Fruit fly (Drosophila melanogaster) whole organism, embryonic: Measurements from ENCODE around the gene RPA1.

Experiments
- CG10321 ChIP-seq: fragments of 200-800 bp; sonication (Bioruptor generic); IDR thresholded peaks from 2 replicates; pipeline ENCODE4 v1.3.6; 2022; ENCODE audit warnings: missing biosample characterization, missing genetic modification characterization
- CG10366 ChIP-seq: fragments of 200-800 bp; sonication (Bioruptor generic); IDR thresholded peaks from 2 replicates; pipeline ENCODE4 v1.3.6; 2022; ENCODE audit warnings: missing biosample characterization, missing genetic modification characterization
- CG12236 ChIP-seq: fragments of 200-800 bp; sonication (Bioruptor generic); optimal IDR thresholded peaks from 2 replicates; lab custom pipeline; 2016; ENCODE audit warnings: missing biosample characterization, missing genetic modification characterization
- CG1647 ChIP-seq: fragments of 200-800 bp; sonication (Bioruptor generic); optimal IDR thresholded peaks from 3 replicates; lab custom pipeline; 2016; ENCODE audit warnings: missing biosample characterization, missing genetic modification characterization
- CG16813 ChIP-seq: fragments of 200-800 bp; sonication (Bioruptor generic); IDR thresholded peaks from 3 replicates; pipeline ENCODE4 v1.3.6; 2022; ENCODE audit warnings: missing biosample characterization, missing genetic modification characterization; ENCODE audit not compliant: partially characterized antibody
- CG17361 ChIP-seq: fragments of 200-800 bp; sonication (Bioruptor generic); IDR thresholded peaks from 3 replicates; pipeline ENCODE4 v1.3.6; 2022; ENCODE audit warnings: missing biosample characterization, missing genetic modification characterization
- CG17829 ChIP-seq: fragments of 200-800 bp; optimal IDR thresholded peaks from 2 replicates; lab custom pipeline; 2019; ENCODE audit warnings: missing biosample characterization, mild to moderate bottlenecking, missing genetic modification characterization, moderate library complexity
- CG2129 ChIP-seq: fragments of 200-800 bp; sonication (Bioruptor generic); IDR thresholded peaks from 2 replicates; pipeline ENCODE4 v1.3.6; 2022; ENCODE audit warnings: missing biosample characterization, missing genetic modification characterization; ENCODE audit not compliant: partially characterized antibody
- CG30403 ChIP-seq: fragments of 200-800 bp; sonication (Bioruptor generic); optimal IDR thresholded peaks from 3 replicates; lab custom pipeline; 2016; ENCODE audit warnings: missing biosample characterization, missing genetic modification characterization
- CG31388 ChIP-seq: fragments of 200-800 bp; sonication (Bioruptor generic); optimal IDR thresholded peaks from 2 replicates; lab custom pipeline; 2016; ENCODE audit warnings: missing biosample characterization, missing genetic modification characterization
- CG4328 ChIP-seq: fragments of 200-800 bp; sonication (Bioruptor generic); optimal IDR thresholded peaks from 3 replicates; lab custom pipeline; 2017; ENCODE audit warnings: missing biosample characterization, missing genetic modification reagents, missing genetic modification characterization
- CG4360 ChIP-seq: fragments of 200-800 bp; sonication (Bioruptor generic); IDR thresholded peaks from 2 replicates; pipeline ENCODE4 v1.3.6; 2022; ENCODE audit warnings: missing biosample characterization, missing genetic modification characterization
- CG4424 ChIP-seq: fragments of 200-800 bp; sonication (Bioruptor generic); optimal IDR thresholded peaks from 3 replicates; lab custom pipeline; 2016; ENCODE audit warnings: missing biosample characterization, missing genetic modification characterization
- CG4820 ChIP-seq: fragments of 200-800 bp; sonication (Bioruptor generic); optimal IDR thresholded peaks from 3 replicates; lab custom pipeline; 2016; ENCODE audit warnings: missing biosample characterization, missing genetic modification characterization
- CG6689 ChIP-seq: fragments of 200-800 bp; sonication (Bioruptor generic); IDR thresholded peaks from 2 replicates; pipeline ENCODE4 v1.3.6; 2022; ENCODE audit warnings: missing biosample characterization, missing genetic modification characterization
- CG6791 ChIP-seq: fragments of 200-800 bp; sonication (Bioruptor generic); IDR thresholded peaks from 3 replicates; pipeline ENCODE4 v1.3.6; 2022; ENCODE audit warnings: missing biosample characterization, missing genetic modification characterization; ENCODE audit not compliant: partially characterized antibody
- CG7786 ChIP-seq: fragments of 200-800 bp; sonication (Bioruptor generic); optimal IDR thresholded peaks from 2 replicates; lab custom pipeline; 2016; ENCODE audit warnings: missing biosample characterization, missing genetic modification characterization
- CG8089 ChIP-seq: fragments of 200-800 bp; sonication (Bioruptor generic); optimal IDR thresholded peaks from 3 replicates; lab custom pipeline; 2016; ENCODE audit warnings: missing biosample characterization, missing genetic modification characterization
- CG9609 ChIP-seq: fragments of 200-800 bp; sonication (Bioruptor generic); optimal IDR thresholded peaks from 3 replicates; lab custom pipeline; 2016; ENCODE audit warnings: missing biosample characterization, missing genetic modification characterization
- CG9797 ChIP-seq: fragments of 200-800 bp; sonication (Bioruptor generic); optimal IDR thresholded peaks from 3 replicates; lab custom pipeline; 2018; ENCODE audit warnings: missing biosample characterization, mild to moderate bottlenecking, missing genetic modification characterization
- E2f2 ChIP-seq: fragments of 200-800 bp; sonication (Bioruptor generic); IDR thresholded peaks from 2 replicates; pipeline ENCODE4 v1.3.6; 2022; ENCODE audit warnings: missing biosample characterization, missing genetic modification characterization
- ERR ChIP-seq: fragments of 200-800 bp; sonication (Bioruptor generic); optimal IDR thresholded peaks from 2 replicates; lab custom pipeline; 2016; ENCODE audit warnings: missing biosample characterization, missing genetic modification characterization
- HLHmδ ChIP-seq: fragments of 200-800 bp; sonication (Bioruptor generic); optimal IDR thresholded peaks from 2 replicates; lab custom pipeline; 2018; ENCODE audit warnings: missing biosample characterization, mild to moderate bottlenecking, missing genetic modification characterization, moderate library complexity
- Hr3 ChIP-seq: fragments of 200-800 bp; sonication (Bioruptor generic); optimal IDR thresholded peaks from 3 replicates; lab custom pipeline; 2016; ENCODE audit warnings: missing biosample characterization, missing genetic modification characterization
- Kr ChIP-seq: fragments of 200-800 bp; sonication (Bioruptor generic); optimal IDR thresholded peaks from 2 replicates; lab custom pipeline; 2017; ENCODE audit warnings: missing biosample characterization, mild to moderate bottlenecking, missing genetic modification characterization
- Nf-YB ChIP-seq: fragments of 200-800 bp; sonication (Bioruptor generic); optimal IDR thresholded peaks from 3 replicates; lab custom pipeline; 2019; ENCODE audit warnings: missing biosample characterization, mild to moderate bottlenecking, missing genetic modification characterization, moderate library complexity
- Opbp ChIP-seq: fragments of 200-800 bp; sonication (Bioruptor generic); IDR thresholded peaks from 3 replicates; pipeline ENCODE4 v1.3.6; 2022; ENCODE audit warnings: missing biosample characterization, missing genetic modification characterization; ENCODE audit not compliant: partially characterized antibody
- Ptx1 ChIP-seq: fragments of 200-800 bp; sonication (Bioruptor generic); IDR thresholded peaks from 2 replicates; pipeline ENCODE4 v1.3.6; 2022; ENCODE audit warnings: missing biosample characterization, missing genetic modification characterization
- Scr ChIP-seq: fragments of 200-800 bp; sonication (Bioruptor generic); IDR thresholded peaks from 2 replicates; pipeline ENCODE4 v1.3.6; 2022; ENCODE audit warnings: missing biosample characterization, missing genetic modification characterization; ENCODE audit not compliant: partially characterized antibody
- Spps ChIP-seq: fragments of 200-800 bp; sonication (Bioruptor generic); optimal IDR thresholded peaks from 2 replicates; lab custom pipeline; 2018; ENCODE audit warnings: missing biosample characterization, mild to moderate bottlenecking, missing genetic modification characterization
- ac ChIP-seq: fragments of 200-800 bp; sonication (Bioruptor generic); optimal IDR thresholded peaks from 3 replicates; lab custom pipeline; 2017; ENCODE audit warnings: missing biosample characterization, mild to moderate bottlenecking, missing genetic modification characterization
- ap ChIP-seq: fragments of 200-800 bp; sonication (Bioruptor generic); IDR thresholded peaks from 2 replicates; pipeline ENCODE4 v1.3.6; 2022; ENCODE audit warnings: missing biosample characterization, missing genetic modification characterization
- crc ChIP-seq: fragments of 200-800 bp; sonication (Bioruptor generic); optimal IDR thresholded peaks from 2 replicates; lab custom pipeline; 2016; ENCODE audit warnings: missing biosample characterization, missing genetic modification characterization
- cwo ChIP-seq: fragments of 200-800 bp; sonication (Bioruptor generic); optimal IDR thresholded peaks from 3 replicates; lab custom pipeline; 2017; ENCODE audit warnings: missing biosample characterization, missing genetic modification characterization, mild to moderate bottlenecking, moderate library complexity, missing genetic modification reagents
- esg ChIP-seq: fragments of 200-800 bp; sonication (Bioruptor generic); conservative IDR thresholded peaks from 2 replicates; pipeline ENCODE4 v1.3.6; 2022; ENCODE audit warnings: missing biosample characterization, missing genetic modification characterization
- fd96Cb ChIP-seq: fragments of 200-800 bp; sonication (Bioruptor generic); optimal IDR thresholded peaks from 2 replicates; lab custom pipeline; 2018; ENCODE audit warnings: missing biosample characterization, mild to moderate bottlenecking, missing genetic modification characterization, moderate library complexity
- fu2 ChIP-seq: fragments of 200-800 bp; sonication (Bioruptor generic); optimal IDR thresholded peaks from 2 replicates; lab custom pipeline; 2016; ENCODE audit warnings: missing biosample characterization, missing genetic modification characterization
- gsb-n ChIP-seq: fragments of 200-800 bp; sonication (Bioruptor generic); optimal IDR thresholded peaks from 3 replicates; lab custom pipeline; 2018; ENCODE audit warnings: missing biosample characterization, mild to moderate bottlenecking, missing genetic modification characterization
- jigr1 ChIP-seq: fragments of 200-800 bp; sonication (Bioruptor generic); IDR thresholded peaks from 3 replicates; pipeline ENCODE4 v1.3.6; 2022; ENCODE audit warnings: missing biosample characterization, missing genetic modification characterization
- mam ChIP-seq: fragments of 200-800 bp; sonication (Bioruptor generic); optimal IDR thresholded peaks from 3 replicates; lab custom pipeline; 2016; ENCODE audit warnings: missing biosample characterization, missing genetic modification characterization
- mld ChIP-seq: fragments of 200-800 bp; sonication (Bioruptor generic); IDR thresholded peaks from 3 replicates; pipeline ENCODE4 v1.3.6; 2022; ENCODE audit warnings: missing biosample characterization, missing genetic modification characterization; ENCODE audit not compliant: partially characterized antibody
- pnt ChIP-seq: fragments of 200-800 bp; sonication (Bioruptor generic); optimal IDR thresholded peaks from 3 replicates; lab custom pipeline; 2016; ENCODE audit warnings: missing biosample characterization, missing genetic modification characterization
- prd ChIP-seq, 3 experiments: fragments of >200 bp in 2 of 3; fragments of 200-800 bp in 1 of 3; sonication (Bioruptor generic) in 1 of 3; optimal IDR thresholded peaks in 2 of 3; IDR thresholded peaks in 1 of 3; 2 replicates in 2 of 3; 3 replicates in 1 of 3; pipeline versions ENCODE4 v1.3.6 to Lab custom; 2017 to 2022; ENCODE audit warnings: missing biosample characterization in 1 of 3, missing genetic modification characterization in 1 of 3
- pum ChIP-seq: fragments of 200-800 bp; sonication (Bioruptor generic); optimal IDR thresholded peaks from 2 replicates; lab custom pipeline; 2016; ENCODE audit warnings: missing biosample characterization, missing genetic modification characterization
- ranshi ChIP-seq: fragments of 200-800 bp; sonication (Bioruptor generic); IDR thresholded peaks from 2 replicates; pipeline ENCODE4 v1.3.6; 2022; ENCODE audit warnings: missing biosample characterization, missing genetic modification characterization
- ro ChIP-seq: fragments of 200-800 bp; sonication (Bioruptor generic); IDR thresholded peaks from 2 replicates; pipeline ENCODE4 v1.3.6; 2022; ENCODE audit warnings: missing biosample characterization, missing genetic modification characterization
- sna ChIP-seq: fragments of 200-800 bp; sonication (Bioruptor generic); IDR thresholded peaks from 2 replicates; pipeline ENCODE4 v1.3.6; 2022; ENCODE audit warnings: missing biosample characterization, missing genetic modification characterization; ENCODE audit not compliant: partially characterized antibody
- sqz ChIP-seq: fragments of 200-800 bp; sonication (Bioruptor generic); optimal IDR thresholded peaks from 3 replicates; lab custom pipeline; 2018; ENCODE audit warnings: missing biosample characterization, mild to moderate bottlenecking, missing genetic modification characterization
- sug ChIP-seq: fragments of 200-800 bp; optimal IDR thresholded peaks from 2 replicates; lab custom pipeline; 2019; ENCODE audit warnings: missing biosample characterization, mild to moderate bottlenecking, missing genetic modification characterization, moderate library complexity
- tgo ChIP-seq: fragments of 200-800 bp; sonication (Bioruptor generic); IDR thresholded peaks from 3 replicates; pipeline ENCODE4 v1.3.6; 2022; ENCODE audit warnings: missing biosample characterization, missing genetic modification characterization
- zfh2 ChIP-seq: fragments of 200-800 bp; sonication (Bioruptor generic); optimal IDR thresholded peaks from 2 replicates; lab custom pipeline; 2016; ENCODE audit warnings: missing biosample characterization, missing genetic modification characterization

Gene RPA1

dm6 chr3R:8243720-8244119 is 20.5 kb downstream of the RPA1 start, which contains the start of the genes CG9636, CG18749 and CG33722 (continued):
- TF ChIP-seq cwo (GFP tag; lab: Kevin White, UChicago): no peak
- peak; percentile 37 for TF ChIP-seq fd96Cb (tag; lab: Kevin White, UChicago)
- peak; percentile 18 for TF ChIP-seq pnt (GFP tag; lab: Kevin White, UChicago)
- TF ChIP-seq gsb-n (tag; lab: Kevin White, UChicago): peak; percentile 67
- peak; percentile 80 for TF ChIP-seq CG17361
- TF ChIP-seq CG31388: no peak
- TF ChIP-seq CG1647 (GFP tag; lab: Kevin White, UChicago): no peak
- TF ChIP-seq CG4424 (GFP tag; lab: Kevin White, UChicago): peak; percentile 85
- TF ChIP-seq ac (GFP tag; lab: Kevin White, UChicago): no peak
- TF ChIP-seq ap (GFP tag; lab: Robert Waterston, UW): no peak
- peak; percentile 90 for TF ChIP-seq mld
- TF ChIP-seq CG16813 (GFP tag; lab: Robert Waterston, UW): peak; percentile 96
- TF ChIP-seq CG2129 (GFP tag; lab: Robert Waterston, UW): peak; percentile 95
- peak; percentile 47 for TF ChIP-seq CG4820 (GFP tag; lab: Kevin White, UChicago)
- TF ChIP-seq Kr (GFP tag; lab: Kevin White, UChicago): no peak
- TF ChIP-seq pum (GFP tag; lab: Kevin White, UChicago): no peak
- TF ChIP-seq CG4360 (GFP tag; lab: Robert Waterston, UW): 0 out of 2 replicates have a peak, but pooled peaks have one; percentile 12
- peak; percentile 41 for TF ChIP-seq zfh2 (GFP tag; lab: Kevin White, UChicago)
- TF ChIP-seq CG30403 (GFP tag; lab: Kevin White, UChicago): peak; percentile 86
- peak; percentile 68 for TF ChIP-seq tgo
- TF ChIP-seq CG9797 (GFP tag; lab: Kevin White, UChicago): peak; percentile 26
- TF ChIP-seq CG17829 (tag; lab: Kevin White, UChicago): peak; percentile 82
- no peak for TF ChIP-seq fu2
- TF ChIP-seq mam (GFP tag; lab: Kevin White, UChicago): peak; percentile 48
- no peak for TF ChIP-seq crc (GFP tag; lab: Kevin White, UChicago)
- no peak for TF ChIP-seq ro (GFP tag; lab: Robert Waterston, UW)
- no peak for TF ChIP-seq sqz
- peak; percentile 98 for TF ChIP-seq Scr
- TF ChIP-seq jigr1: no peak
- 0 out of 2 replicates have a peak, but pooled peaks have one; percentile 42 for TF ChIP-seq ranshi
- peak; percentile 41 for TF ChIP-seq Nf-YB
- peak; percentile 89; the same call in 2 of the 3 replicates for TF ChIP-seq Opbp (GFP tag; lab: Robert Waterston, UW)
- TF ChIP-seq Ptx1: peak; percentile 70
- peak; percentile 70 for TF ChIP-seq CG6689 (GFP tag; lab: Robert Waterston, UW)
- TF ChIP-seq HLHmδ (GFP tag; lab: Kevin White, UChicago): no peak
- no peak for TF ChIP-seq CG10321 (GFP tag; lab: Robert Waterston, UW)
- peak; percentile 64 for TF ChIP-seq E2f2 (GFP tag; lab: Robert Waterston, UW)
- peak; percentile 39; the same call in 1 of the 2 replicates for TF ChIP-seq CG10366 (GFP tag; lab: Robert Waterston, UW)
- peak; percentile 99 for TF ChIP-seq sna (GFP tag; lab: Robert Waterston, UW)
- TF ChIP-seq prd (optimal IDR thresholded peaks at IDR 0.05; lab: Kevin White, UChicago): no peak
- peak; percentile 74 for TF ChIP-seq prd (GFP tag; IDR thresholded peaks at IDR 0.05; lab: Robert Waterston, UW)
- TF ChIP-seq esg: peak; percentile 43
- no peak for TF ChIP-seq CG8089
- TF ChIP-seq CG4328: peak; percentile 7
- TF ChIP-seq CG6791 (GFP tag; lab: Robert Waterston, UW): peak; percentile 91
- TF ChIP-seq CG7786 (GFP tag; lab: Kevin White, UChicago): no peak
- TF ChIP-seq ERR: no peak
- TF ChIP-seq CG12236: no peak
- peak; percentile 72 for TF ChIP-seq sug (tag; lab: Kevin White, UChicago)
- TF ChIP-seq CG9609 (GFP tag; lab: Kevin White, UChicago): peak; percentile 12
- TF ChIP-seq Hr3 (GFP tag; lab: Kevin White, UChicago): peak; percentile 64
- TF ChIP-seq Spps (tag; lab: Kevin White, UChicago): peak; percentile 64
